Worm (Caenorhabditis elegans): ENCODE results near the gene T26C5.3.

The T26C5.3 gene

DNA sequence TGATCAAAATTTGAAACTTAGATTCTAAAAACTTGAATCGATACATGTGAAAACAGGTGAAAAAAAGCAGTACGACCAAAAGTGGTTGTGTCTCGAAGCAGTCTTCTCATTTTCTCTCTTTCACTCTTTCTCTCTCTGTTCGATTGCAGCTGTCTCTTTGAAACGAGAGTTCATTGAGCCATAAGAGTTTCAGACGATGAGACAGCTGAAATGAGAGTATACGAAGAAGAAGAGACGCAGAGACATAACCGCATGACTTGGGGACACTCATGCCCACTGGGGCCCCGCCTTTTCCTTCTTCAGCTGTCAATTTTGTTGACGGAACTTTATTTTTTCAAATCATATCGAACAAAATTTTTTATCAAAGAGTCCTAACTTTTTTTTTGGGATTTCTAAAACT lies 37.6 kb downstream of the T26C5.3 start:
- TF ChIP-seq F13C5.2 (tag; optimal IDR thresholded peaks at IDR 0.05) = peak; percentile 38
- TF ChIP-seq flt-1 (GFP tag; IDR thresholded peaks at IDR 0.05) = peak; percentile 12; the same call in 1 of the 2 replicates
- TF ChIP-seq hmg-4 (GFP tag; optimal IDR thresholded peaks at IDR 0.05) = peak; percentile 59
- TF ChIP-seq ceh-36 (tag; optimal IDR thresholded peaks at IDR 0.05) = no peak

DNA sequence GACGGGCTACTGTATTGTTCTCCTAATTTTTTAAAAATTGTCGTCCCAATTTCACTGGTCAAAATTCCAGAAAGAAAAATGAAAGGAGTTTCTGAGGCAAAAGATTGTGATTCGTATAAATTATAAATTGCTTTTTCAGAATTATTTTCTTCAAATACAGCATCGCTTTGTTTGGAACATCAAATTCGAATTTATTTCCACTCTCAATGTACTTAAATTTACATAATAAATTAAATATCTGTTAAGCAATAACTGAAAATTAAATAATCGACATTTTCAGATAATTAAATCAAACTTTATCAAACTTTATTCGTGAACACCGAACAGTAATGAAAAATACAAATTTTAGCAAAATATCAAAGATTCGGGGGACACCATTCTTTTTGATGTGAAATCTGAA lies 38.4 kb downstream of the T26C5.3 start:
- TF ChIP-seq flt-1 (GFP tag; IDR thresholded peaks at IDR 0.05) = no peak
- TF ChIP-seq ceh-36 (tag; optimal IDR thresholded peaks at IDR 0.05) = no peak
- no peak for TF ChIP-seq F13C5.2 (tag; optimal IDR thresholded peaks at IDR 0.05)
- no peak for TF ChIP-seq scrt-1 (GFP tag; IDR thresholded peaks at IDR 0.05)
- no peak for TF ChIP-seq tbx-11 (GFP tag; IDR thresholded peaks at IDR 0.05)
- no peak for TF ChIP-seq ets-7 (tag; optimal IDR thresholded peaks at IDR 0.05)
- no peak for TF ChIP-seq ama-1 (optimal IDR thresholded peaks at IDR 0.05)
- TF ChIP-seq hmg-4 (GFP tag; optimal IDR thresholded peaks at IDR 0.05) = no peak
- TF ChIP-seq tbx-37 (GFP tag; conservative IDR thresholded peaks at IDR 0.05) = no peak
- TF ChIP-seq aly-1 (tag; optimal IDR thresholded peaks at IDR 0.05) = no peak

DNA sequence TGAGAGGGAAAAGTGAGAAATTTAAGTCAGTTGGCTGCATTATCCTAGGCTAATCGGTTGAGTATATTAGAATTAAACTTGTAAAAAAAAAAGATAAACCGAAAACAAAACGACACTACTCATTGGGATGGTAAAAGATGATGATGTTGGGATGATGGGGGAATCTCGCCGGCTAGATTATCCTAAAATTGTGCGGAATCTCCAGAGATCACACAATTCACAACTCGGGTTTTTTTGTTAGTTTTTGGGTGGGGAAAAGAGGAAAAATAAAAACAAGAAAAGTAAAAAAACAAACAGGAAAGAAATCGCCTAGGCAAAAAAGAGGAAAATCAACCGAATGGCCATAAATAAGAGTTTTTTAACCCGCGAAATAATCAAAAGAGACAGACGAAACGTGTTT lies 38.8 kb downstream of the T26C5.3 start:
- TF ChIP-seq scrt-1 (GFP tag; IDR thresholded peaks at IDR 0.05) (no peak), aly-1 (tag; optimal IDR thresholded peaks at IDR 0.05) (no peak), ceh-13 (GFP tag; optimal IDR thresholded peaks at IDR 0.05) (no peak)

DNA sequence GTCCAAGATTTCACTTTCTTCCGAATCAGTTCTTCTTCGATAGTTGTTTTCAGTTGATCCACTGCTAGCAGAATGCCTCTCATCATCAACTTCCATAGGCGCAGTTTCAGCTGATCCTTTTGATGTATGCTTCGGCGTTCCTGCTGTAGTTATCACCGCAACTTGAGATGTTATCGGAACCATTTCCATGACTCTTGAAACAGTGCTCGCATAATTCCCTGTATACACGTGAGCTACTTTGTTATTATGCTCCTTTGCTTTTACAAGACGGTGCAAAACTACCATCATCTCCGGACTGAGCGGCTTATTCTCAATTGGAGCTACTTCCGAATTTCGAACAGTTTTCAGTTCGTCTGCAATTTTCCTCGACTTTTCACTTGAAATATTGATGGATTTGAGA lies 40.8 kb downstream of the T26C5.3 start:
- TF ChIP-seq hmg-4 (GFP tag; optimal IDR thresholded peaks at IDR 0.05) = no peak
- TF ChIP-seq scrt-1 (GFP tag; IDR thresholded peaks at IDR 0.05) = no peak
- no peak for TF ChIP-seq pes-1 (GFP tag; IDR thresholded peaks at IDR 0.05)
- TF ChIP-seq ama-1 (optimal IDR thresholded peaks at IDR 0.05) = no peak
- no peak for TF ChIP-seq ets-7 (tag; optimal IDR thresholded peaks at IDR 0.05)
- TF ChIP-seq ceh-36 (tag; optimal IDR thresholded peaks at IDR 0.05) = no peak
- no peak for TF ChIP-seq B0310.2 (tag; optimal IDR thresholded peaks at IDR 0.05)
- TF ChIP-seq flt-1 (GFP tag; IDR thresholded peaks at IDR 0.05) = no peak
- TF ChIP-seq hmbx-1 (tag; optimal IDR thresholded peaks at IDR 0.05) = no peak
- no peak for TF ChIP-seq aly-1 (tag; optimal IDR thresholded peaks at IDR 0.05)
- TF ChIP-seq tra-4 (tag; optimal IDR thresholded peaks at IDR 0.05) = no peak
- no peak for TF ChIP-seq tbx-37 (GFP tag; conservative IDR thresholded peaks at IDR 0.05)
- TF ChIP-seq sea-1 (GFP tag; conservative IDR thresholded peaks at IDR 0.05) = no peak
- TF ChIP-seq ceh-13 (GFP tag; optimal IDR thresholded peaks at IDR 0.05) = no peak
- no peak for TF ChIP-seq tbx-11 (GFP tag; IDR thresholded peaks at IDR 0.05)
- TF ChIP-seq F13C5.2 (tag; optimal IDR thresholded peaks at IDR 0.05) = no peak

DNA sequence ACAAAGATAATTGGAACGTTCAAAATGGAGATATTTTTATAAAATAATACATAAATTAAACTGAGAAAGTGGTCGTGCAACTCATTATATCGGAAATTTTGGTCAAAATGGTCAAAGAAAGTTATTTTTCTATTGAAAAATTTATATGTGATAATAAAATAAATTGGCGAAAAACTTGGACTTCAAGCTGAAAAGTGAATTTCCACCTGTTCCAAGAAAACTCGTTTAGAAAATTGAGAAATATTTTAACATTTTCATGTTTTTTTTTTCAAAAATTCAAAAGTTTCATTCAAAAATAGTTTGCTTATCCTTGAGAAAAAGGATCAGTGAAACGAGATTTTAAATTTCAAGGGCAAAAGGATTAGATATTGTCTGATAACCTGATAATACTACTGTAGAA lies 42.6 kb downstream of the T26C5.3 start:
- TF ChIP-seq tbx-11 (GFP tag; IDR thresholded peaks at IDR 0.05) (no peak), ceh-36 (tag; optimal IDR thresholded peaks at IDR 0.05) (no peak), hmg-4 (GFP tag; optimal IDR thresholded peaks at IDR 0.05) (no peak), hmbx-1 (tag; optimal IDR thresholded peaks at IDR 0.05) (no peak)

DNA sequence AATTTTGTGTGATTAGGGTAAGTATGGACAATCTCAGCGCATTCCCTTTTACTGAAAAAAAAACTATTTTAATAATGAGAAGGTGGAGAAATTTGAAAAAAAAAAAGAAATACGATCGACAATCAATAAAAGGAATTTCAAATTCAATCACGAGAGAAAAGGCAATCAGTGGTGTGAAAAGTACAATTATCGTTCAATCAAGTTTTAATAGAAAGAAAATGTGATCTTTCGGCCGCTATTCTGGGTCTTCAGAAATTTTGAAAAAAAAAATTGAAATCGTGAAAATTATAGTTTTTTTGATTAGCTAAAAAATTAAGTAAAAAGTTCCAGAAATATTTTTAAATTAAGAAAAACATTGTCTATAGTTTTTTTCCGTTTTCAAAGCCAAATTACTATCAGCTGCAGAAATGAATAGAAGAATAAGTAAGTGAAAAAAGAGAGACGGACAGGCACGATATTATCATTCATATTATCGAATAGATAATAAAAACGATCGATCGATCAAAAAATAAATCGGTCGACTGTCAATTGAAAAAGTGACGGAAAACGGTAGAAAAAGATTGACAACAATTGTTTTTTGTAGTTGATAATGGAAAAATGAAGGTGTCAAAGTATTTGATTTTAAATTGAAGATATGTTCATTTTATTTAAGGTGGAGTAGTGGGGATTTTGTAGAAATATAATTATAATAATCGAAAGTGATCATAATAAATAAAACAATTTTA lies 43.8 kb downstream of the T26C5.3 start, which contains the start of gene gldi-3:
gldi-3 (minus strand) TSS at position 51 of the 725 bp plus-strand sequence.
- no peak for TF ChIP-seq tbx-37 (GFP tag; conservative IDR thresholded peaks at IDR 0.05)

DNA sequence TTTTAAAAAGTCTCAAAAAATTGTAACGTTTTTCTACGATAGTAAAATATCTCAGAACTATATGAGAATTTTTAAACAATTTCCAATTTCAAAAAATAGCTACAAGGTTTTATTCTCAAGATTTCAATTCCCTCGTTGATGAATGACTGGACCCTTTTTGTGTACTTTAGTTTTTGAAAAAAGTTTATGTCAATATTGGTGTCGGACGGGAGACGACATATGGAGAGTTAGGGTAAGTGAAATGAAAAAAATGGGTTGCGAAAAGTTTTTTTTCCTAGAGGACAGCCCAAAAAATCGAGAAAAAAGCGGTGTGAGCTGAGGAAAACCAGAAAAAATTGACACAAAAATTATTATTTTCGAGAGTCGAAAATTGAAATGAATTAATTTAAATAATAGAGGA lies 44.5 kb downstream of the T26C5.3 start:
- TF ChIP-seq B0310.2 (tag; optimal IDR thresholded peaks at IDR 0.05) = no peak
- TF ChIP-seq tbx-11 (GFP tag; IDR thresholded peaks at IDR 0.05) = no peak
- no peak for TF ChIP-seq hnd-1 (tag; optimal IDR thresholded peaks at IDR 0.05)
- no peak for TF ChIP-seq tra-4 (tag; optimal IDR thresholded peaks at IDR 0.05)
- no peak for TF ChIP-seq pes-1 (GFP tag; IDR thresholded peaks at IDR 0.05)
- TF ChIP-seq tbx-37 (GFP tag; conservative IDR thresholded peaks at IDR 0.05) = no peak
- no peak for TF ChIP-seq ceh-36 (tag; optimal IDR thresholded peaks at IDR 0.05)
- no peak for TF ChIP-seq hmg-4 (GFP tag; optimal IDR thresholded peaks at IDR 0.05)
- no peak for TF ChIP-seq ceh-13 (GFP tag; optimal IDR thresholded peaks at IDR 0.05)
- no peak for TF ChIP-seq ets-7 (tag; optimal IDR thresholded peaks at IDR 0.05)
- TF ChIP-seq hmbx-1 (tag; optimal IDR thresholded peaks at IDR 0.05) = no peak
- TF ChIP-seq scrt-1 (GFP tag; IDR thresholded peaks at IDR 0.05) = no peak
- no peak for TF ChIP-seq aly-1 (tag; optimal IDR thresholded peaks at IDR 0.05)
- no peak for TF ChIP-seq ama-1 (optimal IDR thresholded peaks at IDR 0.05)
- no peak for TF ChIP-seq F13C5.2 (tag; optimal IDR thresholded peaks at IDR 0.05)
- TF ChIP-seq flt-1 (GFP tag; IDR thresholded peaks at IDR 0.05) = no peak
- TF ChIP-seq sea-1 (GFP tag; conservative IDR thresholded peaks at IDR 0.05) = no peak

DNA sequence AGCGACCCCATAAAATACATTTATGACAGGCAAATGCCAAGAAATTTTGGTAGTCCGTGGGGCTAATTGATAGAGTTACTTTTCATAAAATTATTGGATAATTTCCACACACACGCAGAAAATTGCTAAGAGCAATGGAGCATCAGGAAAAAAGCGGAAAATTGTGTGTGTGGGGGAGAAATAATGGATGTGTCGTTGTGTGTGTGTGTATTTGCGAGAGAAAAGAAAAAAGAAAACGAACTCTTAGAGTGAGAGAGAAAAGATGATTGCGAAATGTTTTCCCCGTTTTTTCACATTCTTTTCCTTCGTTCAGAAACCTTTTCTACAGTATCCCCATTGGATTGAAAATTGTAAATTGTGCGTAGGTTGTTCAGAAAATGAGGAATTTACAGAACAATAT lies 45.2 kb downstream of the T26C5.3 start:
- TF ChIP-seq tbx-37 (GFP tag; conservative IDR thresholded peaks at IDR 0.05) = no peak
- TF ChIP-seq ama-1 (optimal IDR thresholded peaks at IDR 0.05) = no peak
- TF ChIP-seq hmbx-1 (tag; optimal IDR thresholded peaks at IDR 0.05) = no peak
- TF ChIP-seq hnd-1 (tag; optimal IDR thresholded peaks at IDR 0.05) = no peak
- TF ChIP-seq pes-1 (GFP tag; IDR thresholded peaks at IDR 0.05) = no peak
- no peak for TF ChIP-seq B0310.2 (tag; optimal IDR thresholded peaks at IDR 0.05)
- TF ChIP-seq sea-1 (GFP tag; conservative IDR thresholded peaks at IDR 0.05) = no peak
- TF ChIP-seq aly-1 (tag; optimal IDR thresholded peaks at IDR 0.05) = no peak
- no peak for TF ChIP-seq F13C5.2 (tag; optimal IDR thresholded peaks at IDR 0.05)
- TF ChIP-seq hmg-4 (GFP tag; optimal IDR thresholded peaks at IDR 0.05) = no peak

Measured in whole organism, early embryonic.